Fruit fly (Drosophila melanogaster) whole organism, embryonic: ENCODE results near the gene CG8300.

Source experiments
- Ada2b ChIP-seq: fragments of 200-800 bp; sonication (Bioruptor generic); IDR thresholded peaks from 2 replicates; pipeline ENCODE4 v1.3.6; 2022; ENCODE audit warnings: missing biosample characterization, missing genetic modification characterization
- B-H1 ChIP-seq: fragments of 200-800 bp; sonication (Bioruptor generic); IDR thresholded peaks from 3 replicates; pipeline ENCODE4 v1.3.6; 2022; ENCODE audit warnings: missing biosample characterization, missing genetic modification characterization
- B-H2 ChIP-seq: fragments of 200-800 bp; sonication (Bioruptor generic); optimal IDR thresholded peaks from 2 replicates; lab custom pipeline; 2018; ENCODE audit warnings: missing biosample characterization, mild to moderate bottlenecking, missing genetic modification characterization
- Blimp-1 ChIP-seq: fragments of 200-800 bp; sonication (Bioruptor generic); optimal IDR thresholded peaks from 3 replicates; lab custom pipeline; 2018; ENCODE audit warnings: missing biosample characterization, missing genetic modification characterization, mild to moderate bottlenecking, moderate library complexity, missing genetic modification reagents
- CG10979 ChIP-seq: fragments of 200-800 bp; sonication (Bioruptor generic); optimal IDR thresholded peaks from 2 replicates; lab custom pipeline; 2018; ENCODE audit warnings: missing biosample characterization, mild to moderate bottlenecking, missing genetic modification characterization, moderate library complexity
- CG11247 ChIP-seq: fragments of 200-800 bp; sonication (Bioruptor generic); IDR thresholded peaks from 2 replicates; pipeline ENCODE4 v1.3.6; 2022; ENCODE audit warnings: missing biosample characterization, missing genetic modification characterization
- CG11504 ChIP-seq: fragments of 200-800 bp; sonication (Bioruptor generic); optimal IDR thresholded peaks from 3 replicates; lab custom pipeline; 2019; ENCODE audit warnings: missing biosample characterization, mild to moderate bottlenecking, missing genetic modification characterization, moderate library complexity
- CG11696 ChIP-seq: fragments of 200-800 bp; sonication (Bioruptor generic); IDR thresholded peaks from 2 replicates; pipeline ENCODE4 v1.3.6; 2022; ENCODE audit warnings: missing biosample characterization, missing genetic modification characterization
- CG12104 ChIP-seq: fragments of 200-800 bp; sonication (Bioruptor generic); optimal IDR thresholded peaks from 3 replicates; lab custom pipeline; 2016; ENCODE audit warnings: missing biosample characterization, missing genetic modification characterization
- CG13624 ChIP-seq: fragments of 200-800 bp; sonication (Bioruptor generic); optimal IDR thresholded peaks from 2 replicates; lab custom pipeline; 2016; ENCODE audit warnings: missing biosample characterization, missing genetic modification characterization
- CG15601 ChIP-seq: fragments of 200-800 bp; sonication (Bioruptor generic); optimal IDR thresholded peaks from 3 replicates; lab custom pipeline; 2019; ENCODE audit warnings: missing biosample characterization, mild to moderate bottlenecking, missing genetic modification characterization, moderate library complexity
- CG1647 ChIP-seq: fragments of 200-800 bp; sonication (Bioruptor generic); optimal IDR thresholded peaks from 3 replicates; lab custom pipeline; 2016; ENCODE audit warnings: missing biosample characterization, missing genetic modification characterization
- CG17385 ChIP-seq: fragments of 200-800 bp; sonication (Bioruptor generic); optimal IDR thresholded peaks from 3 replicates; lab custom pipeline; 2018; ENCODE audit warnings: missing biosample characterization, mild to moderate bottlenecking, missing genetic modification characterization
- CG2120 ChIP-seq: fragments of 200-800 bp; sonication (Bioruptor generic); optimal IDR thresholded peaks from 3 replicates; lab custom pipeline; 2016; ENCODE audit warnings: missing biosample characterization, missing genetic modification characterization
- CG30403 ChIP-seq: fragments of 200-800 bp; sonication (Bioruptor generic); optimal IDR thresholded peaks from 3 replicates; lab custom pipeline; 2016; ENCODE audit warnings: missing biosample characterization, missing genetic modification characterization
- CG3163 ChIP-seq: fragments of 200-800 bp; sonication (Bioruptor generic); optimal IDR thresholded peaks from 3 replicates; lab custom pipeline; 2016; ENCODE audit warnings: missing biosample characterization, missing genetic modification characterization
- CG4360 ChIP-seq: fragments of 200-800 bp; sonication (Bioruptor generic); IDR thresholded peaks from 2 replicates; pipeline ENCODE4 v1.3.6; 2022; ENCODE audit warnings: missing biosample characterization, missing genetic modification characterization
- CG7372 ChIP-seq: fragments of 200-800 bp; sonication (Bioruptor generic); IDR thresholded peaks from 2 replicates; pipeline ENCODE4 v1.3.6; 2022; ENCODE audit warnings: missing biosample characterization, missing genetic modification characterization
- CG7786 ChIP-seq: fragments of 200-800 bp; sonication (Bioruptor generic); optimal IDR thresholded peaks from 2 replicates; lab custom pipeline; 2016; ENCODE audit warnings: missing biosample characterization, missing genetic modification characterization
- CG8944 ChIP-seq: fragments of 200-800 bp; sonication (Bioruptor generic); optimal IDR thresholded peaks from 3 replicates; lab custom pipeline; 2016; ENCODE audit warnings: missing biosample characterization, missing genetic modification characterization
- Camta ChIP-seq: fragments of 200-800 bp; sonication (Bioruptor generic); optimal IDR thresholded peaks from 2 replicates; lab custom pipeline; 2016; ENCODE audit warnings: missing biosample characterization, missing genetic modification characterization
- D ChIP-seq, 2 experiments: fragments of 200-800 bp in 1 of 2; fragments of >200 bp in 1 of 2; sonication (Bioruptor generic) in 1 of 2; optimal IDR thresholded peaks; 2 replicates in 1 of 2; 3 replicates in 1 of 2; lab custom pipeline; 2017; ENCODE audit warnings: mild to moderate bottlenecking in 1 of 2, missing biosample characterization in 1 of 2, missing genetic modification characterization in 1 of 2, missing genetic modification reagents in 1 of 2
- D19A ChIP-seq: fragments of 200-800 bp; optimal IDR thresholded peaks from 3 replicates; lab custom pipeline; 2019; ENCODE audit warnings: missing biosample characterization, mild to moderate bottlenecking, missing genetic modification characterization, moderate library complexity
- Dref ChIP-seq: fragments of 200-800 bp; sonication (Bioruptor generic); IDR thresholded peaks from 2 replicates; pipeline ENCODE4 v1.3.6; 2022; ENCODE audit warnings: missing biosample characterization, missing genetic modification characterization
- Ets65A ChIP-seq: fragments of 200-800 bp; sonication (Bioruptor generic); peaks from one replicate; lab custom pipeline; 2016; ENCODE audit warnings: missing biosample characterization, missing genetic modification characterization
- Gug ChIP-seq: fragments of 200-800 bp; sonication (Bioruptor generic); IDR thresholded peaks from 4 replicates; pipeline ENCODE4 v1.3.6; 2022; ENCODE audit warnings: missing biosample characterization, missing genetic modification characterization
- H2.0 ChIP-seq: fragments of 200-800 bp; sonication (Bioruptor generic); IDR thresholded peaks from 2 replicates; pipeline ENCODE4 v1.3.6; 2022; ENCODE audit warnings: missing biosample characterization, missing genetic modification characterization
- HLH4C ChIP-seq: fragments of 200-800 bp; sonication (Bioruptor generic); IDR thresholded peaks from 3 replicates; pipeline ENCODE4 v1.3.6; 2022; ENCODE audit warnings: missing biosample characterization, missing genetic modification characterization; ENCODE audit not compliant: partially characterized antibody
- HmgZ ChIP-seq: fragments of 200-800 bp; sonication (Bioruptor generic); optimal IDR thresholded peaks from 2 replicates; lab custom pipeline; 2018; ENCODE audit warnings: missing biosample characterization, mild to moderate bottlenecking, missing genetic modification characterization
- Lpt ChIP-seq: fragments of >200 bp; optimal IDR thresholded peaks from 2 replicates; lab custom pipeline; 2018; ENCODE audit warnings: missing biosample characterization, missing genetic modification characterization
- PHDP ChIP-seq: fragments of 200-800 bp; sonication (Bioruptor generic); optimal IDR thresholded peaks from 3 replicates; lab custom pipeline; 2018; ENCODE audit warnings: missing biosample characterization, mild to moderate bottlenecking, missing genetic modification characterization, moderate library complexity
- Pdp1 ChIP-seq, 2 experiments: fragments of 200-800 bp; sonication (Bioruptor generic); optimal IDR thresholded peaks; 3 replicates each; lab custom pipeline; 2016; ENCODE audit warnings: missing biosample characterization in 2 of 2, missing genetic modification characterization in 2 of 2, mild to moderate bottlenecking in 1 of 2, moderate library complexity in 1 of 2
- Trl ChIP-seq, 3 experiments: fragments of >200 bp in 2 of 3; fragments of 200-800 bp in 1 of 3; sonication (Bioruptor generic) in 1 of 3; optimal IDR thresholded peaks; 2 replicates in 1 of 3; 3 replicates in 2 of 3; lab custom pipeline; 2016 to 2017; ENCODE audit warnings: missing biosample characterization in 1 of 3, missing genetic modification characterization in 1 of 3
- Xbp1 ChIP-seq: fragments of 200-800 bp; sonication (Bioruptor generic); optimal IDR thresholded peaks from 3 replicates; lab custom pipeline; 2016; ENCODE audit warnings: missing biosample characterization, mild to moderate bottlenecking, missing genetic modification characterization
- chif ChIP-seq, 2 experiments: fragments of 200-800 bp; sonication (Bioruptor generic); optimal IDR thresholded peaks; 3 replicates each; lab custom pipeline; 2016; ENCODE audit warnings: missing biosample characterization in 2 of 2, missing genetic modification characterization in 2 of 2
- dpn ChIP-seq, 2 experiments: fragments of 200-800 bp; sonication (Bioruptor generic); optimal IDR thresholded peaks; 3 replicates each; lab custom pipeline; 2016; ENCODE audit warnings: missing biosample characterization in 2 of 2, missing genetic modification characterization in 2 of 2
- dysf ChIP-seq: fragments of 200-800 bp; sonication (Bioruptor generic); IDR thresholded peaks from 3 replicates; pipeline ENCODE4 v1.3.6; 2022; ENCODE audit warnings: missing biosample characterization, missing genetic modification characterization
- eve ChIP-seq, 2 experiments: fragments of >200 bp; optimal IDR thresholded peaks; 2 replicates each; lab custom pipeline; 2017; ENCODE audit warnings: missing biosample characterization in 2 of 2, missing genetic modification characterization in 2 of 2
- gem ChIP-seq: fragments of 200-800 bp; sonication (Bioruptor generic); optimal IDR thresholded peaks from 2 replicates; lab custom pipeline; 2019; ENCODE audit warnings: missing biosample characterization, mild to moderate bottlenecking, missing genetic modification characterization, moderate library complexity
- ind ChIP-seq: fragments of 200-800 bp; sonication (Bioruptor generic); optimal IDR thresholded peaks from 3 replicates; lab custom pipeline; 2016; ENCODE audit warnings: missing biosample characterization, missing genetic modification characterization
- mam ChIP-seq: fragments of 200-800 bp; sonication (Bioruptor generic); optimal IDR thresholded peaks from 3 replicates; lab custom pipeline; 2016; ENCODE audit warnings: missing biosample characterization, missing genetic modification characterization
- phol ChIP-seq: fragments of 200-800 bp; sonication (Bioruptor generic); optimal IDR thresholded peaks from 3 replicates; lab custom pipeline; 2018; ENCODE audit warnings: missing biosample characterization, mild to moderate bottlenecking, missing genetic modification characterization, moderate library complexity
- shn ChIP-seq: fragments of 200-800 bp; sonication (Bioruptor generic); optimal IDR thresholded peaks from 3 replicates; lab custom pipeline; 2016; ENCODE audit warnings: missing biosample characterization, missing genetic modification characterization
- sob ChIP-seq: fragments of 200-800 bp; sonication (Bioruptor generic); IDR thresholded peaks from 2 replicates; pipeline ENCODE4 v1.3.6; 2022; ENCODE audit warnings: missing biosample characterization, missing genetic modification characterization
- zfh2 ChIP-seq: fragments of 200-800 bp; sonication (Bioruptor generic); optimal IDR thresholded peaks from 2 replicates; lab custom pipeline; 2016; ENCODE audit warnings: missing biosample characterization, missing genetic modification characterization

Gene CG8300

DNA sequence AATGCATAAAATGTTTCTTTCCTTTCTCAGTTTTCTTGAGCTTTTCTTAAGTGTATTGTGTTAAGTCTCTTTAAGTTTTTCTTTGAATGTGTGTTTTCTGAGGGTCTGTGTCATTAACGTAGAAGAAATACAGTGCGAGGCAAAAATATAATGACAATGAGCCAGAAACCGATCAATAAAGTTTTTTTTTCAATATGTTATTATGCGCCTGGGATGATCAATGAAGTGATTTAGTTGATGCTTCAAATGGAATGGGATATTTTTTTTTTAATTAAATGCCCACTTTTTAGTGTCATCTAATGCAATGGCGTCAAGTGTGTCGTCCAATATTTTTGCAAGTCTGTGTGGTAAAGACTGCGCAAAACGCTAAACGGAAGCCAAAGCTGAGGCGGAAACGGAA is 18.1 kb upstream of the CG8300 start (continued):
- TF ChIP-seq gem (tag; lab: Kevin White, UChicago) (peak; percentile 43), Blimp-1 (peak; percentile 11), D19A (no peak), Ada2b (GFP tag; lab: Robert Waterston, UW) (peak; percentile 64), CG10979 (no peak), CG7372 (GFP tag; lab: Robert Waterston, UW) (0 out of 2 replicates have a peak, but pooled peaks have one; percentile 19), Pdp1 (GFP tag; optimal IDR thresholded peaks at IDR 0.05; lab: Kevin White, UChicago) (peak in 1 of 2 experiments; percentile 18), CG11247 (GFP tag; lab: Robert Waterston, UW) (no peak), zfh2 (peak; percentile 16), shn (GFP tag; lab: Kevin White, UChicago) (no peak), Xbp1 (GFP tag; lab: Kevin White, UChicago) (peak; percentile 40), phol (peak; percentile 7), CG11696 (GFP tag; lab: Robert Waterston, UW) (peak; percentile 57), Camta (GFP tag; lab: Kevin White, UChicago) (peak; percentile 1), CG17385 (GFP tag; lab: Kevin White, UChicago) (peak; percentile 19), CG1647 (GFP tag; lab: Kevin White, UChicago) (no peak), CG30403 (GFP tag; lab: Kevin White, UChicago) (peak; percentile 34), CG7786 (peak; percentile 13), CG13624 (GFP tag; lab: Kevin White, UChicago) (peak; percentile 10), chif (GFP tag; optimal IDR thresholded peaks at IDR 0.05; lab: Kevin White, UChicago) (peak; percentile 12 to 16), sob (0 out of 2 replicates have a peak, but pooled peaks have one; percentile 17), HLH4C (GFP tag; lab: Robert Waterston, UW) (no peak), mam (GFP tag; lab: Kevin White, UChicago) (peak; percentile 22), dysf (GFP tag; lab: Robert Waterston, UW) (peak; percentile 35; the same call in 1 of the 3 replicates), Gug (GFP tag; lab: Robert Waterston, UW) (peak; percentile 21; the same call in 1 of the 4 replicates), H2.0 (GFP tag; lab: Robert Waterston, UW) (no peak), CG2120 (GFP tag; lab: Kevin White, UChicago) (peak; percentile 3), PHDP (tag; lab: Kevin White, UChicago) (peak; percentile 16), ind (GFP tag; lab: Kevin White, UChicago) (peak; percentile 16), B-H1 (GFP tag; lab: Robert Waterston, UW) (peak; percentile 44; the same call in 2 of the 3 replicates), dpn (GFP tag; optimal IDR thresholded peaks at IDR 0.05; lab: Kevin White, UChicago) (peak; percentile 28 to 40)

DNA sequence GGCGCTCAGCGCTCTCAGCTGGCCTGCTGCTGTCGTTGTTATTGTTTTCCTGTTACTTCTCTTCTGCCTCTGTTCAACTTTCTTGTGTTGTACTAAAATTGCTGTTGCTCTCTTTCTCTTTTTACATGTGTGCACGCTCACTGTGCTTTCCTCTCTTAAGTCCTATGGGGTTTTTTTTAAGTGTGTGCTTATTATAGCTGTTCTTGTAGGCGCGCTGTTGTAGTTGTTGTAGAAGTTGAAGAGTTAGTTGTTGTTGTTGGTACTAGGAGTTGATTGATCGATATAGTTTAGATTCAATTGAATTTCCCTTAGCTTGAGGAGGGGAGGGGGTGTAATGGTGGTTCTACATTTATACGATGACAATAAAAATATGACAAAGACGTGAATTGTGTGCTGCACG is 12.8 kb upstream of the CG8300 start:
- peak; percentile 53 for TF ChIP-seq CG3163 (GFP tag; lab: Kevin White, UChicago)
- TF ChIP-seq CG15601 (tag; lab: Kevin White, UChicago), result peak; percentile 20
- peak in 1 of 2 experiments; percentile 52 for TF ChIP-seq eve (GFP tag; optimal IDR thresholded peaks at IDR 0.05; lab: Kevin White, UChicago)
- no peak for TF ChIP-seq CG12104
- TF ChIP-seq Lpt (GFP tag; lab: Kevin White, UChicago), result no peak
- no peak for TF ChIP-seq Dref (GFP tag; lab: Robert Waterston, UW)
- TF ChIP-seq HmgZ, result no peak
- TF ChIP-seq D (optimal IDR thresholded peaks at IDR 0.05; lab: Kevin White, UChicago), result no peak
- no peak for TF ChIP-seq D (GFP tag; optimal IDR thresholded peaks at IDR 0.05; lab: Kevin White, UChicago)
- TF ChIP-seq Trl (optimal IDR thresholded peaks at IDR 0.05; lab: Kevin White, UChicago), result peak in 1 of 2 experiments; percentile 20
- TF ChIP-seq Trl (GFP tag; optimal IDR thresholded peaks at IDR 0.05; lab: Kevin White, UChicago), result no peak
- TF ChIP-seq CG8944, result no peak
- TF ChIP-seq CG4360, result 0 out of 2 replicates have a peak, but pooled peaks have one; percentile 5
- TF ChIP-seq B-H2, result no peak
- TF ChIP-seq Ets65A (GFP tag; lab: Kevin White, UChicago), result peak; percentile 83
- TF ChIP-seq CG11504 (tag; lab: Kevin White, UChicago), result no peak
